Worm (Caenorhabditis elegans) whole organism, mixed stage, embryonic: ENCODE results near the gene C14B9.10.

Experiments
- M03D4.4 ChIP-seq: sonication (generic microtip); optimal IDR thresholded peaks from 2 replicates; lab custom pipeline; 2017; ENCODE audit warnings: mild to moderate bottlenecking, missing genetic modification characterization, missing compliant biosample characterization
- bed-3 ChIP-seq: fragments of 200-800 bp; sonication (Bioruptor generic); optimal IDR thresholded peaks from 3 replicates; lab custom pipeline; 2018; ENCODE audit warnings: mild to moderate bottlenecking, missing genetic modification characterization, moderate library complexity, missing compliant biosample characterization
- blmp-1 ChIP-seq: fragments of 150-350 bp; optimal IDR thresholded peaks from 2 replicates; lab custom pipeline; 2014; ENCODE audit warnings: missing biosample characterization, missing genetic modification characterization
- ceh-39 ChIP-seq: fragments of 150-350 bp; optimal IDR thresholded peaks from 2 replicates; lab custom pipeline; 2014; ENCODE audit warnings: missing biosample characterization, missing genetic modification characterization
- ceh-43 ChIP-seq: fragments of 200-800 bp; sonication (Bioruptor generic); optimal IDR thresholded peaks from 2 replicates; lab custom pipeline; 2018; ENCODE audit warnings: mild to moderate bottlenecking, missing genetic modification characterization, moderate library complexity, missing compliant biosample characterization
- ceh-83 ChIP-seq: fragments of 200-800 bp; sonication (Bioruptor generic); optimal IDR thresholded peaks from 2 replicates; lab custom pipeline; 2018; ENCODE audit warnings: mild to moderate bottlenecking, missing genetic modification characterization, missing compliant biosample characterization
- cnd-1 ChIP-seq: fragments of 200-800 bp; sonication (Bioruptor generic); optimal IDR thresholded peaks from 2 replicates; lab custom pipeline; 2018; ENCODE audit warnings: mild to moderate bottlenecking, missing genetic modification characterization, missing compliant biosample characterization
- drap-1 ChIP-seq: fragments of 200-800 bp; sonication (Bioruptor generic); optimal IDR thresholded peaks from 3 replicates; lab custom pipeline; 2018; ENCODE audit warnings: mild to moderate bottlenecking, missing genetic modification characterization, missing compliant biosample characterization
- elt-1 ChIP-seq: sonication (generic microtip); optimal IDR thresholded peaks from 2 replicates; lab custom pipeline; 2017; ENCODE audit warnings: missing genetic modification characterization, mild to moderate bottlenecking, missing compliant biosample characterization, antibody characterized with exemption, moderate library complexity, borderline replicate concordance; ENCODE audit not compliant: insufficient read depth
- elt-3 ChIP-seq: fragments of 150-350 bp; optimal IDR thresholded peaks from 2 replicates; lab custom pipeline; 2014; ENCODE audit warnings: missing biosample characterization, missing genetic modification characterization
- ham-2 ChIP-seq: fragments of 200-800 bp; sonication (Bioruptor generic); optimal IDR thresholded peaks from 2 replicates; lab custom pipeline; 2018; ENCODE audit warnings: mild to moderate bottlenecking, missing genetic modification characterization, missing compliant biosample characterization
- hlh-1 ChIP-seq: fragments of 150-350 bp; optimal IDR thresholded peaks from 2 replicates; lab custom pipeline; 2014; ENCODE audit warnings: missing biosample characterization, missing genetic modification reagents, missing genetic modification characterization
- lin-13 ChIP-seq: fragments of 150-350 bp; optimal IDR thresholded peaks from 2 replicates; lab custom pipeline; 2014; ENCODE audit warnings: missing biosample characterization, missing genetic modification characterization
- lin-32 ChIP-seq: fragments of 200-800 bp; sonication (Bioruptor generic); optimal IDR thresholded peaks from 2 replicates; lab custom pipeline; 2018; ENCODE audit warnings: mild to moderate bottlenecking, missing genetic modification characterization, missing compliant biosample characterization
- lsy-2 ChIP-seq: fragments of 150-350 bp; optimal IDR thresholded peaks from 2 replicates; lab custom pipeline; 2014; ENCODE audit warnings: missing biosample characterization, missing genetic modification characterization
- mab-5 ChIP-seq: fragments of 150-350 bp; optimal IDR thresholded peaks from 2 replicates; lab custom pipeline; 2014; ENCODE audit warnings: missing biosample characterization, missing genetic modification characterization
- mep-1 ChIP-seq: fragments of 150-350 bp; optimal IDR thresholded peaks from 2 replicates; lab custom pipeline; 2017; ENCODE audit warnings: missing biosample characterization, missing genetic modification reagents, missing genetic modification characterization, inconsistent platforms
- nhr-12 ChIP-seq: fragments of 150-350 bp; optimal IDR thresholded peaks from 2 replicates; lab custom pipeline; 2014; ENCODE audit warnings: missing biosample characterization, missing genetic modification characterization
- nhr-2 ChIP-seq: fragments of 150-350 bp; optimal IDR thresholded peaks from 2 replicates; lab custom pipeline; 2014; ENCODE audit warnings: missing biosample characterization, missing genetic modification characterization
- nhr-237 ChIP-seq: fragments of 150-350 bp; optimal IDR thresholded peaks from 2 replicates; lab custom pipeline; 2014; ENCODE audit warnings: missing biosample characterization, missing genetic modification characterization
- nhr-28 ChIP-seq: fragments of 150-350 bp; optimal IDR thresholded peaks from 2 replicates; lab custom pipeline; 2014; ENCODE audit warnings: missing biosample characterization, missing genetic modification characterization
- nhr-76 ChIP-seq: sonication (generic microtip); optimal IDR thresholded peaks from 2 replicates; lab custom pipeline; 2017; ENCODE audit warnings: missing biosample characterization, missing genetic modification characterization
- pha-4 ChIP-seq: fragments of 150-350 bp; optimal IDR thresholded peaks from 2 replicates; lab custom pipeline; 2018; ENCODE audit warnings: missing biosample characterization, missing genetic modification reagents, missing genetic modification characterization
- sem-2 ChIP-seq: fragments of 200-800 bp; sonication (Bioruptor generic); optimal IDR thresholded peaks from 2 replicates; lab custom pipeline; 2018; ENCODE audit warnings: mild to moderate bottlenecking, missing genetic modification characterization, missing compliant biosample characterization
- snpc-4 ChIP-seq: fragments of 150-350 bp; optimal IDR thresholded peaks from 2 replicates; lab custom pipeline; 2014; ENCODE audit warnings: missing biosample characterization, missing genetic modification characterization
- tbx-8 ChIP-seq: fragments of 200-800 bp; sonication (Bioruptor generic); optimal IDR thresholded peaks from 2 replicates; lab custom pipeline; 2018; ENCODE audit warnings: mild to moderate bottlenecking, missing genetic modification characterization, moderate library complexity, missing compliant biosample characterization
- unc-120 ChIP-seq: sonication (generic microtip); optimal IDR thresholded peaks from 2 replicates; lab custom pipeline; 2017; ENCODE audit warnings: missing genetic modification characterization, missing compliant biosample characterization; ENCODE audit not compliant: poor library complexity, severe bottlenecking
- unc-39 ChIP-seq: fragments of 150-350 bp; optimal IDR thresholded peaks from 2 replicates; lab custom pipeline; 2014; ENCODE audit warnings: missing biosample characterization, missing genetic modification characterization
- zip-8 ChIP-seq: fragments of 150-350 bp; optimal IDR thresholded peaks from 2 replicates; lab custom pipeline; 2014; ENCODE audit warnings: missing biosample characterization, missing genetic modification characterization

The C14B9.10 gene

ce11 chrIII:8142217-8142616 lies 11.6 kb downstream of the C14B9.10 start:
- TF ChIP-seq ham-2 (GFP tag; lab: Kevin White, UChicago) (no peak), elt-3 (no peak), zip-8 (tag; lab: Kevin White, UChicago) (no peak), drap-1 (no peak), nhr-237 (no peak), pha-4 (tag; lab: Kevin White, UChicago) (no peak), nhr-12 (no peak)

- TF ChIP-seq nhr-28 (tag; lab: Kevin White, UChicago) (no peak), nhr-237 (peak; percentile 38), ceh-39 (tag; lab: Kevin White, UChicago) (no peak), mab-5 (tag; lab: Kevin White, UChicago) (peak; percentile 19), lsy-2 (tag; lab: Kevin White, UChicago) (peak; percentile 43)
These were observed 14.0 kb downstream of the C14B9.10 start, which contains the start of the genes C14B9.8 and mrpl-18 for ce11 chrIII:8144574-8145065. Gene C14B9.8, minus strand, starts transcription at chrIII:8144629. Gene mrpl-18, plus strand, starts transcription at chrIII:8145015.

ce11 chrIII:8145971-8146370 lies 15.3 kb downstream of the C14B9.10 start:
- no peak for TF ChIP-seq unc-120
- no peak for TF ChIP-seq lin-32 (GFP tag; lab: Kevin White, UChicago)
- TF ChIP-seq unc-39 = no peak
- TF ChIP-seq pha-4 (tag; lab: Kevin White, UChicago) = no peak
- no peak for TF ChIP-seq nhr-2 (tag; lab: Kevin White, UChicago)
- TF ChIP-seq tbx-8 (GFP tag; lab: Kevin White, UChicago) = no peak
- TF ChIP-seq nhr-12 = no peak
- no peak for TF ChIP-seq snpc-4 (tag; lab: Kevin White, UChicago)
- TF ChIP-seq nhr-76 (tag; lab: Kevin White, UChicago) = no peak
- TF ChIP-seq bed-3 (GFP tag; lab: Kevin White, UChicago) = no peak
- TF ChIP-seq mep-1 (tag; lab: Kevin White, UChicago) = no peak
- TF ChIP-seq, all 35 proteins: peak for 0

- TF ChIP-seq nhr-28 (tag; lab: Kevin White, UChicago) (no peak), unc-39 (no peak), nhr-12 (no peak), lin-13 (no peak), ceh-39 (tag; lab: Kevin White, UChicago) (no peak), cnd-1 (no peak), ceh-83 (GFP tag; lab: Kevin White, UChicago) (no peak), mab-5 (tag; lab: Kevin White, UChicago) (no peak), ceh-43 (GFP tag; lab: Kevin White, UChicago) (no peak), sem-2 (GFP tag; lab: Kevin White, UChicago) (no peak), nhr-76 (tag; lab: Kevin White, UChicago) (no peak), elt-1 (tag; lab: Kevin White, UChicago) (no peak), blmp-1 (no peak), bed-3 (GFP tag; lab: Kevin White, UChicago) (no peak), M03D4.4 (tag; lab: Kevin White, UChicago) (no peak), drap-1 (no peak), pha-4 (tag; lab: Kevin White, UChicago) (no peak), hlh-1 (tag; lab: Kevin White, UChicago) (no peak), lsy-2 (tag; lab: Kevin White, UChicago) (no peak), elt-3 (no peak)
- TF ChIP-seq, all 35 proteins: peak for 0
These were observed 18.1 kb downstream of the C14B9.10 start, which contains the start of gene D2007.2 for ce11 chrIII:8148751-8149150. Gene D2007.2, plus strand, starts transcription at chrIII:8148963.

- TF ChIP-seq pha-4 (tag; lab: Kevin White, UChicago) (no peak), bed-3 (GFP tag; lab: Kevin White, UChicago) (no peak)
- TF ChIP-seq, all 35 proteins: peak for 0
These were observed 23.8 kb downstream of the C14B9.10 start for ce11 chrIII:8154423-8154822.

ce11 chrIII:8155166-8155565 lies 24.5 kb downstream of the C14B9.10 start, which contains the start of gene D2007.1:
Gene D2007.1, plus strand, starts transcription at chrIII:8155466.
- TF ChIP-seq nhr-76 (tag; lab: Kevin White, UChicago) (no peak), hlh-1 (tag; lab: Kevin White, UChicago) (no peak), blmp-1 (no peak), lsy-2 (tag; lab: Kevin White, UChicago) (no peak), nhr-237 (no peak), nhr-28 (tag; lab: Kevin White, UChicago) (no peak), bed-3 (GFP tag; lab: Kevin White, UChicago) (no peak)
- TF ChIP-seq, all 35 proteins: peak for 0
